Worm (Caenorhabditis elegans) whole organism, early embryonic: ENCODE data around the gene myrf-2.

Experiments
- B0310.2 ChIP-seq: sonication (generic microtip); optimal IDR thresholded peaks from 2 replicates; lab custom pipeline; 2016; ENCODE audit warnings: mild to moderate bottlenecking, missing genetic modification characterization, missing compliant biosample characterization
- ets-7 ChIP-seq: sonication (generic microtip); optimal IDR thresholded peaks from 2 replicates; lab custom pipeline; 2016; ENCODE audit warnings: missing genotype, missing genetic modification characterization, missing compliant biosample characterization
- tbx-11 ChIP-seq: fragments of 200-800 bp; sonication (Bioruptor generic); IDR thresholded peaks from 2 replicates; pipeline ENCODE4 v1.3.6; 2022; ENCODE audit warnings: missing genetic modification characterization, missing compliant biosample characterization

ce11 chrX:10162476-10162875, 31.7 kb downstream of the myrf-2 start:
- TF ChIP-seq tbx-11 (GFP tag; lab: Robert Waterston, UW) (no peak), B0310.2 (tag; lab: Kevin White, UChicago) (no peak), ets-7 (tag; lab: Kevin White, UChicago) (no peak)
